Fruit fly (Drosophila melanogaster): Measurements from ENCODE around the gene I-3.

I-3 gene

dm6 chrX:20916436-20916835, 34.0 kb upstream of the I-3 start:
- TF ChIP-seq OdsH (GFP tag; optimal IDR thresholded peaks at IDR 0.05) (no peak), ey (GFP tag; optimal IDR thresholded peaks at IDR 0.05) (no peak), CG9705 (GFP tag; optimal IDR thresholded peaks at IDR 0.05) (no peak), Hnf4 (GFP tag; optimal IDR thresholded peaks at IDR 0.05) (no peak), Mio (GFP tag; optimal IDR thresholded peaks at IDR 0.05) (no peak), CrebA (GFP tag; optimal IDR thresholded peaks at IDR 0.05; ENCODE audit: borderline replicate concordance) (no peak), Sp1 (GFP tag; optimal IDR thresholded peaks at IDR 0.05) (no peak), psq (GFP tag; optimal IDR thresholded peaks at IDR 0.05) (no peak), Dif (GFP tag; optimal IDR thresholded peaks at IDR 0.05; ENCODE audit: partially characterized antibody) (no peak), h (GFP tag; optimal IDR thresholded peaks at IDR 0.05) (no peak), N (GFP tag; optimal IDR thresholded peaks at IDR 0.05) (no peak), brk (GFP tag; optimal IDR thresholded peaks at IDR 0.05) (no peak), CG32264 (GFP tag; optimal IDR thresholded peaks at IDR 0.05) (no peak)

- TF ChIP-seq HLH106 (tag; optimal IDR thresholded peaks at IDR 0.05): no peak
- TF ChIP-seq usp (GFP tag; optimal IDR thresholded peaks at IDR 0.05): no peak
- TF ChIP-seq brk (GFP tag; optimal IDR thresholded peaks at IDR 0.05): no peak
- no peak for TF ChIP-seq Dfd (GFP tag; optimal IDR thresholded peaks at IDR 0.05)
Measured at dm6 chrX:20869297-20869696, 13.1 kb downstream of the I-3 start, which contains the start of gene CG1314. Gene CG1314 (minus strand): TSS chrX:20869397.

dm6 chrX:20863704-20864103, 18.7 kb downstream of the I-3 start:
- no peak for TF ChIP-seq dl (GFP tag; optimal IDR thresholded peaks at IDR 0.05; ENCODE audit: insufficient read depth in 1 of 2, partially characterized antibody in 2 of 2)
- no peak for TF ChIP-seq fru (GFP tag; optimal IDR thresholded peaks at IDR 0.05)
- TF ChIP-seq Abd-B (GFP tag; optimal IDR thresholded peaks at IDR 0.05): no peak
- TF ChIP-seq Mio (GFP tag; optimal IDR thresholded peaks at IDR 0.05): no peak
- no peak for TF ChIP-seq Vsx2 (GFP tag; optimal IDR thresholded peaks at IDR 0.05; ENCODE audit: partially characterized antibody)
- no peak for TF ChIP-seq sv (GFP tag; optimal IDR thresholded peaks at IDR 0.05)
- TF ChIP-seq tai (GFP tag; optimal IDR thresholded peaks at IDR 0.05): no peak
- TF ChIP-seq sage (GFP tag; optimal IDR thresholded peaks at IDR 0.05): no peak
- TF ChIP-seq HLH106 (tag; optimal IDR thresholded peaks at IDR 0.05): no peak
- no peak for TF ChIP-seq Hr83 (GFP tag; optimal IDR thresholded peaks at IDR 0.05; ENCODE audit: poor library complexity, severe bottlenecking)
- no peak for TF ChIP-seq Myc (optimal IDR thresholded peaks at IDR 0.05)
- TF ChIP-seq lola (GFP tag; optimal IDR thresholded peaks at IDR 0.05): no peak
- no peak for TF ChIP-seq Dif (GFP tag; optimal IDR thresholded peaks at IDR 0.05; ENCODE audit: partially characterized antibody)
- no peak for TF ChIP-seq Hr78 (GFP tag; optimal IDR thresholded peaks at IDR 0.05)
- TF ChIP-seq pan (optimal IDR thresholded peaks at IDR 0.05): no peak
- TF ChIP-seq Sp1 (GFP tag; optimal IDR thresholded peaks at IDR 0.05): no peak
- TF ChIP-seq psq (GFP tag; optimal IDR thresholded peaks at IDR 0.05): no peak
- no peak for TF ChIP-seq OdsH (GFP tag; optimal IDR thresholded peaks at IDR 0.05)
- TF ChIP-seq dmrt93B (GFP tag; optimal IDR thresholded peaks at IDR 0.05): no peak
- no peak for TF ChIP-seq CrebA (GFP tag; optimal IDR thresholded peaks at IDR 0.05; ENCODE audit: borderline replicate concordance)

Data from whole organism, wandering third instar larva.